Worm (Caenorhabditis elegans) whole organism, L4 larva: ENCODE measurements around the gene myrf-2.

Experiments
- F49E8.2 ChIP-seq: sonication (generic microtip); optimal IDR thresholded peaks from 2 replicates; lab custom pipeline; 2016; ENCODE audit warnings: missing compliant biosample characterization, mild to moderate bottlenecking, missing genetic modification characterization, borderline replicate concordance
- nhr-10 ChIP-seq: fragments of 150-350 bp; optimal IDR thresholded peaks from 2 replicates; lab custom pipeline; 2014; ENCODE audit warnings: missing biosample characterization, missing genetic modification characterization
- nhr-237 ChIP-seq: sonication (generic microtip); optimal IDR thresholded peaks from 2 replicates; lab custom pipeline; 2017; ENCODE audit warnings: missing biosample characterization, missing genetic modification characterization
- nhr-77 ChIP-seq: fragments of 150-350 bp; optimal IDR thresholded peaks from 2 replicates; lab custom pipeline; 2014; ENCODE audit warnings: missing biosample characterization, missing genetic modification characterization

ce11 chrX:10162476-10162875 lies 31.7 kb downstream of the myrf-2 start:
- TF ChIP-seq nhr-237 (tag; lab: Kevin White, UChicago) (no peak), F49E8.2 (tag; lab: Kevin White, UChicago) (no peak), nhr-10 (no peak), nhr-77 (tag; lab: Kevin White, UChicago) (no peak)
